Worm (Caenorhabditis elegans): ENCODE results near the gene emb-5.

Gene emb-5

DNA sequence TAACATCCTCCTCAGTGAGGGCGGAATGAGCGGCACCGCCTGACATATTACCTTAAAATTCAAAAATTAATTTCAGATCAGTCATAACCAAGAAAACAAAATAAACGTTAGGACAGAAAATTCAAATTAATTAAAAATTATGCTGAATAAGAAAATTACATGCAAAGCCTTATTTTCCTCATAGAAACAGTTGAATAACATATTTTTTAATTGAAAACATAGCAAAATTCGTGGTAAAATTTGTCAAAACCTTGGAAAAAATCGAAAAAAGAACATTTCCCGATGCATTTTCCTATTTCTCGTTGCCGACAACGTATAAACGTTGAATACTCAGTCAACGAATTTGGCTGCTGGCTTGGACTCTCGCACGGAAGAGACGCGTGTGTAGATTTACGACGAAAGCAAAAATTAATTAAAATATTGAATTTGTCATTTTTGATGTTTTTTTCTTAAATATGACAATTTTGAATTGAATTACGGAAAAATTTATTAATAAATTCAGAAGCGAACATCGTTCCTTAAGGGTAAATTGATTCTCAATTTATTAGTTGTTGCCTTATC is 33.6 kb upstream of the emb-5 start, which contains the start of the genes rps-0 and rbg-3 (continued):
- TF ChIP-seq tbx-9 (tag; optimal IDR thresholded peaks at IDR 0.05; ENCODE audit: borderline replicate concordance) = no peak
- TF ChIP-seq bed-1 (GFP tag; IDR thresholded peaks at IDR 0.05) = no peak
- peak; percentile 75 for TF ChIP-seq dpl-1 (GFP tag; optimal IDR thresholded peaks at IDR 0.05)
- TF ChIP-seq Y67H2A.10 (GFP tag; conservative IDR thresholded peaks at IDR 0.05) = peak; percentile 57; the same call in 1 of the 2 replicates
- TF ChIP-seq rcor-1 (GFP tag; IDR thresholded peaks at IDR 0.05) = peak; percentile 80
- TF ChIP-seq ztf-22 (GFP tag; optimal IDR thresholded peaks at IDR 0.05) = no peak
- peak; percentile 48; the same call in 1 of the 2 replicates for TF ChIP-seq attf-3 (GFP tag; conservative IDR thresholded peaks at IDR 0.05)
- TF ChIP-seq madf-3 (GFP tag; IDR thresholded peaks at IDR 0.05) = 0 out of 2 replicates have a peak, but pooled peaks have one; percentile 36
- peak; percentile 94 for TF ChIP-seq F23B12.7 (tag; optimal IDR thresholded peaks at IDR 0.05; ENCODE audit: insufficient read depth)
- TF ChIP-seq egl-44 (GFP tag; IDR thresholded peaks at IDR 0.05) = no peak
- TF ChIP-seq ztf-3 (GFP tag; optimal IDR thresholded peaks at IDR 0.05) = no peak
- TF ChIP-seq D2030.7 (GFP tag; IDR thresholded peaks at IDR 0.05) = peak; percentile 79
- TF ChIP-seq nhr-90 (tag; optimal IDR thresholded peaks at IDR 0.05) = no peak
- TF ChIP-seq F37B4.10 (GFP tag; IDR thresholded peaks at IDR 0.05) = no peak
- no peak for TF ChIP-seq Y53F4B.3 (GFP tag; IDR thresholded peaks at IDR 0.05)
- TF ChIP-seq mcd-1 (GFP tag; IDR thresholded peaks at IDR 0.05) = peak; percentile 83
- peak; percentile 40 for TF ChIP-seq him-1 (tag; optimal IDR thresholded peaks at IDR 0.05)
- peak; percentile 89 for TF ChIP-seq hmg-1.2 (GFP tag; IDR thresholded peaks at IDR 0.05)
- TF ChIP-seq egrh-3 (GFP tag; IDR thresholded peaks at IDR 0.05) = no peak
- peak; percentile 58; the same call in 1 of the 2 replicates for TF ChIP-seq Y53G8AR.9 (GFP tag; conservative IDR thresholded peaks at IDR 0.05)
- peak; percentile 77 for TF ChIP-seq madf-10 (tag; optimal IDR thresholded peaks at IDR 0.05)
- TF ChIP-seq ceh-100 (GFP tag; IDR thresholded peaks at IDR 0.05) = peak; percentile 27; the same call in 1 of the 2 replicates
- no peak for TF ChIP-seq fkh-3 (tag; optimal IDR thresholded peaks at IDR 0.05)
- TF ChIP-seq ZK185.1 (tag; optimal IDR thresholded peaks at IDR 0.05; ENCODE audit: poor library complexity, severe bottlenecking) = peak; percentile 86
- TF ChIP-seq hsf-1 (GFP tag; IDR thresholded peaks at IDR 0.05) = peak; percentile 56; the same call in 1 of the 2 replicates
- TF ChIP-seq snpc-1.1 (tag; optimal IDR thresholded peaks at IDR 0.05; ENCODE audit: insufficient read depth) = peak; percentile 13
- TF ChIP-seq F49E8.2 (tag; optimal IDR thresholded peaks at IDR 0.05; ENCODE audit: insufficient read depth) = peak; percentile 74
- TF ChIP-seq tlf-1 (GFP tag; optimal IDR thresholded peaks at IDR 0.05) = peak; percentile 88
- peak; percentile 91 for TF ChIP-seq snpc-3.4 (tag; optimal IDR thresholded peaks at IDR 0.05)
- no peak for TF ChIP-seq cebp-1 (GFP tag; IDR thresholded peaks at IDR 0.05)
- peak; percentile 80 for TF ChIP-seq cebp-1 (tag; optimal IDR thresholded peaks at IDR 0.05)
- peak; percentile 64 for TF ChIP-seq tbp1 (GFP tag; optimal IDR thresholded peaks at IDR 0.05)
- TF ChIP-seq ztf-28 (GFP tag; IDR thresholded peaks at IDR 0.05) = 0 out of 2 replicates have a peak, but pooled peaks have one; percentile 30
- TF ChIP-seq dox-1 (GFP tag; IDR thresholded peaks at IDR 0.05) = peak; percentile 87
- TF ChIP-seq lin-35 (GFP tag; optimal IDR thresholded peaks at IDR 0.05) = peak in 2 of 3 experiments; percentile 64 to 92
- no peak for TF ChIP-seq atf-7 (tag; optimal IDR thresholded peaks at IDR 0.05)
- peak; percentile 62 for TF ChIP-seq efl-1 (GFP tag; optimal IDR thresholded peaks at IDR 0.05)
- TF ChIP-seq xnd-1 (tag; optimal IDR thresholded peaks at IDR 0.05) = peak; percentile 20

DNA sequence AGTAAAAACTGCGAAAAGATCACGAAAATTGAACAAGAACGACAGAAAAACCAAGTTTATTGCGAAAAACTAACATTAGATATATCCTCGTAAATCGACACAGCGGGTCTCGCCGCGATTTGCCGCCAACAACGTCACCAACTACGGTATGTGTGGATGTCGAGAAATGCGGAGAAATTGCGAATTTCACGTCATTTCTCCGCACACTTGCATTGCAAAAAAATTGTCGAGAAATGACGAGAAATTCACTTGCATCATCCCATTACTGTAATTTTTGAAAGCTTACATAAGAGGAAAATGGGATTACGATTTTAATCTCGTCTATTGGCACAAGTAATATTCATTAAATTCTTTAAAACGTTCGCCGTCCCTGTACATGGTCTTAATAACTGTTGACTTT is 32.1 kb upstream of the emb-5 start:
- TF ChIP-seq hmg-1.2 (GFP tag; IDR thresholded peaks at IDR 0.05) = peak; percentile 67
- TF ChIP-seq K11D2.4 (GFP tag; IDR thresholded peaks at IDR 0.05) = peak; percentile 80
- peak; percentile 91 for TF ChIP-seq ekl-4 (GFP tag; IDR thresholded peaks at IDR 0.05)
- peak; percentile 41; the same call in 1 of the 2 replicates for TF ChIP-seq C06A6.2 (GFP tag; conservative IDR thresholded peaks at IDR 0.05)
- 0 out of 2 replicates have a peak, but pooled peaks have one; percentile 23 for TF ChIP-seq Y95B8A.8 (GFP tag; IDR thresholded peaks at IDR 0.05)
- peak; percentile 87 for TF ChIP-seq mcd-1 (GFP tag; IDR thresholded peaks at IDR 0.05)
- TF ChIP-seq D2030.7 (GFP tag; IDR thresholded peaks at IDR 0.05) = peak; percentile 58
- TF ChIP-seq ceh-100 (GFP tag; IDR thresholded peaks at IDR 0.05) = peak; percentile 52
- peak; percentile 80 for TF ChIP-seq madf-6 (GFP tag; IDR thresholded peaks at IDR 0.05)
- peak; percentile 68 for TF ChIP-seq pbrm-1 (GFP tag; IDR thresholded peaks at IDR 0.05)
- TF ChIP-seq hsf-1 (GFP tag; IDR thresholded peaks at IDR 0.05) = peak; percentile 82
- TF ChIP-seq madf-3 (GFP tag; IDR thresholded peaks at IDR 0.05) = 0 out of 2 replicates have a peak, but pooled peaks have one; percentile 25
- peak; percentile 99 for TF ChIP-seq F33H1.4 (GFP tag; IDR thresholded peaks at IDR 0.05)
- TF ChIP-seq ceh-91 (GFP tag; IDR thresholded peaks at IDR 0.05) = peak; percentile 62
- peak; percentile 75 for TF ChIP-seq dox-1 (GFP tag; IDR thresholded peaks at IDR 0.05)
- TF ChIP-seq hmg-20 (GFP tag; IDR thresholded peaks at IDR 0.05) = peak; percentile 39; the same call in 1 of the 2 replicates

Measured in whole organism, young adult.